Worm (Caenorhabditis elegans) whole organism, mixed stage, embryonic: ENCODE results near the gene mks-5.

Source experiments
- M03D4.4 ChIP-seq: sonication (generic microtip); optimal IDR thresholded peaks from 2 replicates; lab custom pipeline; 2017; ENCODE audit warnings: mild to moderate bottlenecking, missing genetic modification characterization, missing compliant biosample characterization
- ceh-83 ChIP-seq: fragments of 200-800 bp; sonication (Bioruptor generic); optimal IDR thresholded peaks from 2 replicates; lab custom pipeline; 2018; ENCODE audit warnings: mild to moderate bottlenecking, missing genetic modification characterization, missing compliant biosample characterization
- ces-1 ChIP-seq: fragments of 150-350 bp; optimal IDR thresholded peaks from 2 replicates; lab custom pipeline; 2014; ENCODE audit warnings: missing biosample characterization, missing genetic modification reagents, missing genetic modification characterization
- ham-2 ChIP-seq: fragments of 200-800 bp; sonication (Bioruptor generic); optimal IDR thresholded peaks from 2 replicates; lab custom pipeline; 2018; ENCODE audit warnings: mild to moderate bottlenecking, missing genetic modification characterization, missing compliant biosample characterization
- mab-5 ChIP-seq: fragments of 150-350 bp; optimal IDR thresholded peaks from 2 replicates; lab custom pipeline; 2014; ENCODE audit warnings: missing biosample characterization, missing genetic modification characterization
- nhr-12 ChIP-seq: fragments of 150-350 bp; optimal IDR thresholded peaks from 2 replicates; lab custom pipeline; 2014; ENCODE audit warnings: missing biosample characterization, missing genetic modification characterization
- nhr-237 ChIP-seq: fragments of 150-350 bp; optimal IDR thresholded peaks from 2 replicates; lab custom pipeline; 2014; ENCODE audit warnings: missing biosample characterization, missing genetic modification characterization
- nhr-28 ChIP-seq: fragments of 150-350 bp; optimal IDR thresholded peaks from 2 replicates; lab custom pipeline; 2014; ENCODE audit warnings: missing biosample characterization, missing genetic modification characterization
- unc-39 ChIP-seq: fragments of 150-350 bp; optimal IDR thresholded peaks from 2 replicates; lab custom pipeline; 2014; ENCODE audit warnings: missing biosample characterization, missing genetic modification characterization
- unc-62 ChIP-seq: fragments of 150-350 bp; optimal IDR thresholded peaks from 2 replicates; lab custom pipeline; 2014; ENCODE audit warnings: missing biosample characterization, missing genetic modification reagents, missing genetic modification characterization

DNA sequence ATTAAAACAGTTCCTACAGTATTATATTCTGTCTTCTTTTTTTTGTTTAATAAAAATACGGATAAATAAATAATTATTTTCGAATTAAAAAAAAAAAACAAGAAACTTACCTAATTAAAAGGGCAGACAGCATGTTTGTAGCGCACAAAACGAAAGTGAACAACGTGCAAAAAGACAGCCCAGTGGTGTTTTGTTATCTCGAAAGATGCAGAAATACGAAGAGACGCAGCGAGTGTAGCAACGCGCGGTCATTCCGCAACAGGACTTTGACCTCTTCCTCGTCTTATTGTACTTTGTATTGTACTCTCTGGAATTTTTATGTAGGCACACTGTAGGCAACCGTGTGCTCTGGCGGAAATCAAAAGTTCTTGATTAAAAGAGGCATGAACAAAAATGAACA, 26.4 kb upstream of the mks-5 start, which contains the start of gene gbh-1:
- TF ChIP-seq unc-39 (no peak), ces-1 (GFP tag; lab: Kevin White, UChicago) (no peak), ceh-83 (GFP tag; lab: Kevin White, UChicago) (no peak), nhr-12 (tag; lab: Kevin White, UChicago) (no peak), nhr-237 (tag; lab: Kevin White, UChicago) (no peak), ham-2 (GFP tag; lab: Kevin White, UChicago) (no peak), unc-62 (no peak), mab-5 (no peak), nhr-28 (tag; lab: Kevin White, UChicago) (no peak), M03D4.4 (no peak)
